Worm (Caenorhabditis elegans): ENCODE data around the gene swan-1.

DNA sequence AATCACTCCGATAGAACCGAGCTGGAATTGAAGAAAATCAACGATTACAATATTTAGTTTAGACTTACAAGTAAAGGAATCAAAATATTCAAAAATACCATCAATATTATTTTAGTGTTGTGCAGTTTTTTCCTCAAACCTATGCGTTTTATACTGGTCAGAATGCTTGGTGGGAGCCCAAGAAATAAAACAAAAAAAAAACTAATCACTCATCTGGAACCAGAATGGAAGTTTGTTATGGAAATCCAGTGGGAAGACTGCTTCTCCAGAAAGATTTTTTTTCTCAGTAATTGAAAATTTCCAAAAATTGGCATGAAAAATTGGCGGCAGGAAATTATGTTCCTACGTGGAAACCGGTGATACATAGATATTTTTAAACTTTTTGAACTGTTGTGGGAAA is 49.3 kb upstream of the swan-1 start, which contains the start of gene srx-134:
- TF ChIP-seq flt-1 (GFP tag; IDR thresholded peaks at IDR 0.05) (no peak), ref-1 (GFP tag; conservative IDR thresholded peaks at IDR 0.05) (no peak), ztf-23 (GFP tag; IDR thresholded peaks at IDR 0.05) (no peak), med-1 (GFP tag; optimal IDR thresholded peaks at IDR 0.05; ENCODE audit: insufficient read depth) (no peak), tab-1 (GFP tag; IDR thresholded peaks at IDR 0.05) (no peak), klf-2 (GFP tag; conservative IDR thresholded peaks at IDR 0.05) (no peak), T22C8.4 (GFP tag; IDR thresholded peaks at IDR 0.05) (no peak), ztf-29 (GFP tag; IDR thresholded peaks at IDR 0.05) (no peak)
